Worm (Caenorhabditis elegans): ENCODE measurements around the gene pag-3.

ce11 chrX:14965761-14966160 is 11.3 kb upstream of the pag-3 start, which contains the start of gene F45B8.5:
- TF ChIP-seq unc-62 (GFP tag; optimal IDR thresholded peaks at IDR 0.05) (no peak), ceh-82 (tag; optimal IDR thresholded peaks at IDR 0.05) (no peak), tbx-2 (tag; optimal IDR thresholded peaks at IDR 0.05) (no peak), ama-1 (optimal IDR thresholded peaks at IDR 0.05) (no peak), elt-1 (tag; optimal IDR thresholded peaks at IDR 0.05) (no peak)
